Fruit fly (Drosophila melanogaster) whole organism, embryonic: ENCODE data around the gene opa.

Experiments
- CG10209 ChIP-seq: fragments of 200-800 bp; sonication (Bioruptor generic); optimal IDR thresholded peaks from 3 replicates; lab custom pipeline; 2017; ENCODE audit warnings: missing biosample characterization, mild to moderate bottlenecking, missing genetic modification characterization, missing genetic modification reagents
- CG10543 ChIP-seq: fragments of 200-800 bp; sonication (Bioruptor generic); optimal IDR thresholded peaks from 3 replicates; lab custom pipeline; 2017; ENCODE audit warnings: missing biosample characterization, mild to moderate bottlenecking, missing genetic modification characterization, moderate library complexity
- CG14710 ChIP-seq: fragments of 200-800 bp; sonication (Bioruptor generic); optimal IDR thresholded peaks from 3 replicates; lab custom pipeline; 2019; ENCODE audit warnings: missing biosample characterization, mild to moderate bottlenecking, missing genetic modification characterization, moderate library complexity
- CG17802 ChIP-seq: fragments of 200-800 bp; sonication (Bioruptor generic); optimal IDR thresholded peaks from 2 replicates; lab custom pipeline; 2018; ENCODE audit warnings: missing biosample characterization, mild to moderate bottlenecking, missing genetic modification characterization, moderate library complexity
- CG17829 ChIP-seq: fragments of 200-800 bp; optimal IDR thresholded peaks from 2 replicates; lab custom pipeline; 2019; ENCODE audit warnings: missing biosample characterization, mild to moderate bottlenecking, missing genetic modification characterization, moderate library complexity
- CG2875 ChIP-seq: fragments of 200-800 bp; sonication (Bioruptor generic); optimal IDR thresholded peaks from 2 replicates; lab custom pipeline; 2017; ENCODE audit warnings: missing biosample characterization, mild to moderate bottlenecking, missing genetic modification characterization, missing genetic modification reagents
- CG3065 ChIP-seq: fragments of 200-800 bp; sonication (Bioruptor generic); optimal IDR thresholded peaks from 2 replicates; lab custom pipeline; 2016; ENCODE audit warnings: missing biosample characterization, missing genetic modification characterization
- CG4424 ChIP-seq: fragments of 200-800 bp; sonication (Bioruptor generic); optimal IDR thresholded peaks from 3 replicates; lab custom pipeline; 2016; ENCODE audit warnings: missing biosample characterization, missing genetic modification characterization
- CG4820 ChIP-seq: fragments of 200-800 bp; sonication (Bioruptor generic); optimal IDR thresholded peaks from 3 replicates; lab custom pipeline; 2016; ENCODE audit warnings: missing biosample characterization, missing genetic modification characterization
- CG7786 ChIP-seq: fragments of 200-800 bp; sonication (Bioruptor generic); optimal IDR thresholded peaks from 2 replicates; lab custom pipeline; 2016; ENCODE audit warnings: missing biosample characterization, missing genetic modification characterization
- CG9797 ChIP-seq: fragments of 200-800 bp; sonication (Bioruptor generic); optimal IDR thresholded peaks from 3 replicates; lab custom pipeline; 2018; ENCODE audit warnings: missing biosample characterization, mild to moderate bottlenecking, missing genetic modification characterization
- Chrac-16 ChIP-seq: fragments of 200-800 bp; sonication (Bioruptor generic); optimal IDR thresholded peaks from 3 replicates; lab custom pipeline; 2016; ENCODE audit warnings: missing biosample characterization, missing genetic modification characterization
- CoRest ChIP-seq: fragments of 200-800 bp; sonication (Bioruptor generic); optimal IDR thresholded peaks from 3 replicates; lab custom pipeline; 2018; ENCODE audit warnings: missing biosample characterization, mild to moderate bottlenecking, missing genetic modification characterization, moderate library complexity
- Doc2 ChIP-seq: fragments of 200-800 bp; sonication (Bioruptor generic); IDR thresholded peaks from 2 replicates; pipeline ENCODE4 v1.3.6; 2022; ENCODE audit warnings: missing biosample characterization, missing genetic modification characterization
- E2f2 ChIP-seq: fragments of 200-800 bp; sonication (Bioruptor generic); IDR thresholded peaks from 2 replicates; pipeline ENCODE4 v1.3.6; 2022; ENCODE audit warnings: missing biosample characterization, missing genetic modification characterization
- Ets65A ChIP-seq: fragments of 200-800 bp; sonication (Bioruptor generic); peaks from one replicate; lab custom pipeline; 2016; ENCODE audit warnings: missing biosample characterization, missing genetic modification characterization
- NfI ChIP-seq: fragments of 200-800 bp; sonication (Bioruptor generic); optimal IDR thresholded peaks from 3 replicates; lab custom pipeline; 2018; ENCODE audit warnings: missing biosample characterization, mild to moderate bottlenecking, missing genetic modification characterization, moderate library complexity
- Oli ChIP-seq: fragments of 200-800 bp; sonication (Bioruptor generic); optimal IDR thresholded peaks from 2 replicates; lab custom pipeline; 2018; ENCODE audit warnings: missing biosample characterization, mild to moderate bottlenecking, missing genetic modification characterization, moderate library complexity
- Ptx1 ChIP-seq: fragments of 200-800 bp; sonication (Bioruptor generic); IDR thresholded peaks from 2 replicates; pipeline ENCODE4 v1.3.6; 2022; ENCODE audit warnings: missing biosample characterization, missing genetic modification characterization
- ac ChIP-seq: fragments of 200-800 bp; sonication (Bioruptor generic); optimal IDR thresholded peaks from 3 replicates; lab custom pipeline; 2017; ENCODE audit warnings: missing biosample characterization, mild to moderate bottlenecking, missing genetic modification characterization
- cad ChIP-seq: fragments of >200 bp; optimal IDR thresholded peaks from 2 replicates; lab custom pipeline; 2017; ENCODE audit warnings: missing biosample characterization, missing genetic modification characterization
- dpn ChIP-seq, 2 experiments: fragments of 200-800 bp; sonication (Bioruptor generic); optimal IDR thresholded peaks; 3 replicates each; lab custom pipeline; 2016; ENCODE audit warnings: missing biosample characterization in 2 of 2, missing genetic modification characterization in 2 of 2
- en ChIP-seq: fragments of 200-800 bp; sonication (Bioruptor generic); optimal IDR thresholded peaks from 2 replicates; lab custom pipeline; 2016; ENCODE audit warnings: missing biosample characterization, missing genetic modification characterization
- fd102C ChIP-seq: fragments of 200-800 bp; sonication (Bioruptor generic); optimal IDR thresholded peaks from 2 replicates; lab custom pipeline; 2018; ENCODE audit warnings: missing biosample characterization, mild to moderate bottlenecking, missing genetic modification characterization, moderate library complexity
- fd64A ChIP-seq: fragments of 200-800 bp; sonication (Bioruptor generic); optimal IDR thresholded peaks from 3 replicates; lab custom pipeline; 2018; ENCODE audit warnings: missing biosample characterization, mild to moderate bottlenecking, missing genetic modification characterization
- fd96Cb ChIP-seq: fragments of 200-800 bp; sonication (Bioruptor generic); optimal IDR thresholded peaks from 2 replicates; lab custom pipeline; 2018; ENCODE audit warnings: missing biosample characterization, mild to moderate bottlenecking, missing genetic modification characterization, moderate library complexity
- her ChIP-seq: fragments of 200-800 bp; sonication (Bioruptor generic); optimal IDR thresholded peaks from 2 replicates; lab custom pipeline; 2016; ENCODE audit warnings: missing biosample characterization, missing genetic modification characterization
- lilli ChIP-seq: fragments of 200-800 bp; sonication (Bioruptor generic); optimal IDR thresholded peaks from 3 replicates; lab custom pipeline; 2016; ENCODE audit warnings: missing biosample characterization, missing genetic modification characterization
- org-1 ChIP-seq: fragments of 200-800 bp; sonication (Bioruptor generic); optimal IDR thresholded peaks from 2 replicates; lab custom pipeline; 2017; ENCODE audit warnings: missing biosample characterization, missing genetic modification characterization
- phol ChIP-seq: fragments of 200-800 bp; sonication (Bioruptor generic); optimal IDR thresholded peaks from 3 replicates; lab custom pipeline; 2018; ENCODE audit warnings: missing biosample characterization, mild to moderate bottlenecking, missing genetic modification characterization, moderate library complexity
- pnt ChIP-seq: fragments of 200-800 bp; sonication (Bioruptor generic); optimal IDR thresholded peaks from 3 replicates; lab custom pipeline; 2016; ENCODE audit warnings: missing biosample characterization, missing genetic modification characterization
- prd ChIP-seq, 3 experiments: fragments of >200 bp in 2 of 3; fragments of 200-800 bp in 1 of 3; sonication (Bioruptor generic) in 1 of 3; optimal IDR thresholded peaks in 2 of 3; IDR thresholded peaks in 1 of 3; 2 replicates in 2 of 3; 3 replicates in 1 of 3; pipeline versions ENCODE4 v1.3.6 to Lab custom; 2017 to 2022; ENCODE audit warnings: missing biosample characterization in 1 of 3, missing genetic modification characterization in 1 of 3
- row ChIP-seq: fragments of 200-800 bp; sonication (Bioruptor generic); IDR thresholded peaks from 3 replicates; pipeline ENCODE4 v1.3.6; 2022; ENCODE audit warnings: missing biosample characterization, missing genetic modification characterization
- sens-2 ChIP-seq: fragments of 200-800 bp; sonication (Bioruptor generic); IDR thresholded peaks from 2 replicates; pipeline ENCODE4 v1.3.6; 2022; ENCODE audit warnings: missing biosample characterization, missing genetic modification characterization
- sob ChIP-seq: fragments of 200-800 bp; sonication (Bioruptor generic); IDR thresholded peaks from 2 replicates; pipeline ENCODE4 v1.3.6; 2022; ENCODE audit warnings: missing biosample characterization, missing genetic modification characterization
- trem ChIP-seq: fragments of 200-800 bp; optimal IDR thresholded peaks from 3 replicates; lab custom pipeline; 2019; ENCODE audit warnings: missing biosample characterization, mild to moderate bottlenecking, missing genetic modification characterization, moderate library complexity
- vvl ChIP-seq: fragments of 200-800 bp; sonication (Bioruptor generic); IDR thresholded peaks from 2 replicates; pipeline ENCODE4 v1.3.6; 2022; ENCODE audit warnings: missing biosample characterization, missing genetic modification characterization
- zen ChIP-seq: fragments of 200-800 bp; sonication (Bioruptor generic); optimal IDR thresholded peaks from 3 replicates; lab custom pipeline; 2018; ENCODE audit warnings: missing biosample characterization, mild to moderate bottlenecking, missing genetic modification characterization, moderate library complexity

The opa gene

DNA sequence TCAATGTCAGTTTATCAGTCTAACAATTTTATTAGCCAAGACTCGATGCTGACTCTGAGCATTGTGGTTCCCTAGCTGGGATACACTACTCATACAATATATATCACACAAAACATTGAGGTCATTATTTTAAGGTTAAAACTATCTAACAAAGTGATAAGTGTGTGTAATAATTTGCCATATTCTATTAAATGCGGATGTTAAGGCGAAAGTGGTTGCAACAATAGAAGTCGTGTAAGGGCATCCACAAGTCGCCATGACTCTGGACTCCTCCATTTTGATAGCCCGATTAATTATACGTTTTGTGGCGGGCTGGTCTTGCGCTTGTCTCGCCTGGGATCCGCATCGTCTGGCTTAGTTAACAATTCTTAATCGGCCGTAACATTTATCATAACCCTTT, 5.8 kb upstream of the opa start (continued):
- TF ChIP-seq CG2875 (peak; percentile 37), trem (tag; lab: Kevin White, UChicago) (peak; percentile 46), CG10543 (GFP tag; lab: Kevin White, UChicago) (no peak), CG14710 (tag; lab: Kevin White, UChicago) (peak; percentile 64), CoRest (tag; lab: Kevin White, UChicago) (peak; percentile 53), CG17829 (tag; lab: Kevin White, UChicago) (peak; percentile 55), vvl (GFP tag; lab: Robert Waterston, UW) (peak; percentile 67), CG7786 (GFP tag; lab: Kevin White, UChicago) (peak; percentile 10), CG10209 (GFP tag; lab: Kevin White, UChicago) (peak; percentile 6), pnt (GFP tag; lab: Kevin White, UChicago) (peak; percentile 11), phol (tag; lab: Kevin White, UChicago) (peak; percentile 73), NfI (GFP tag; lab: Kevin White, UChicago) (peak; percentile 22), E2f2 (GFP tag; lab: Robert Waterston, UW) (0 out of 2 replicates have a peak, but pooled peaks have one; percentile 16), fd64A (peak; percentile 45), Oli (tag; lab: Kevin White, UChicago) (peak; percentile 52), sob (GFP tag; lab: Robert Waterston, UW) (no peak), fd96Cb (tag; lab: Kevin White, UChicago) (peak; percentile 60), CG4424 (peak; percentile 52), CG17802 (tag; lab: Kevin White, UChicago) (peak; percentile 32), dpn (GFP tag; optimal IDR thresholded peaks at IDR 0.05; lab: Kevin White, UChicago) (peak in 1 of 2 experiments; percentile 39), org-1 (GFP tag; lab: Kevin White, UChicago) (no peak), row (peak; percentile 68), prd (optimal IDR thresholded peaks at IDR 0.05; lab: Kevin White, UChicago) (no peak), prd (GFP tag; IDR thresholded peaks at IDR 0.05; lab: Robert Waterston, UW) (peak; percentile 67; the same call in 2 of the 3 replicates), CG9797 (GFP tag; lab: Kevin White, UChicago) (no peak), Chrac-16 (GFP tag; lab: Kevin White, UChicago) (peak; percentile 27), Ptx1 (GFP tag; lab: Robert Waterston, UW) (peak; percentile 48), her (GFP tag; lab: Kevin White, UChicago) (no peak), en (GFP tag; lab: Kevin White, UChicago) (peak; percentile 5), lilli (GFP tag; lab: Kevin White, UChicago) (peak; percentile 23), CG4820 (peak; percentile 7), Ets65A (GFP tag; lab: Kevin White, UChicago) (peak; percentile 88), sens-2 (GFP tag; lab: Robert Waterston, UW) (no peak)
- TF ChIP-seq, all 482 proteins: peak for 137

dm6 chr3R:4847388-4847787, 5.2 kb upstream of the opa start:
- TF ChIP-seq cad (peak; percentile 70), Doc2 (GFP tag; lab: Robert Waterston, UW) (no peak), fd102C (no peak), zen (peak; percentile 92), ac (GFP tag; lab: Kevin White, UChicago) (peak; percentile 13), CG3065 (GFP tag; lab: Kevin White, UChicago) (no peak)
